Fruit fly (Drosophila melanogaster) whole organism, wandering third instar larva: ENCODE results near the gene Ptp61F.
A peak's percentile ranks its signal among the peaks of the same experiment; 100 is the strongest.

Experiments
- Abd-B ChIP-seq: fragments of >200 bp; optimal IDR thresholded peaks from 2 replicates; lab custom pipeline; 2017; ENCODE audit warnings: missing biosample characterization, missing genetic modification characterization
- CG32264 ChIP-seq: fragments of 200-800 bp; sonication (Bioruptor generic); optimal IDR thresholded peaks from 2 replicates; lab custom pipeline; 2016; ENCODE audit warnings: missing biosample characterization, missing genetic modification characterization
- CG9705 ChIP-seq: fragments of 200-800 bp; sonication (Bioruptor generic); optimal IDR thresholded peaks from 2 replicates; lab custom pipeline; 2018; ENCODE audit warnings: missing biosample characterization, mild to moderate bottlenecking, missing genetic modification characterization
- CrebA ChIP-seq: fragments of 200-800 bp; sonication (Bioruptor generic); optimal IDR thresholded peaks from 2 replicates; lab custom pipeline; 2016; ENCODE audit warnings: missing biosample characterization, mild to moderate bottlenecking, missing genetic modification characterization, borderline replicate concordance
- Dfd ChIP-seq: fragments of >200 bp; optimal IDR thresholded peaks from 2 replicates; lab custom pipeline; 2017; ENCODE audit warnings: missing biosample characterization, missing genetic modification characterization
- Dif ChIP-seq: fragments of 200-275, 200-300 bp; sonication (Bioruptor generic); optimal IDR thresholded peaks from 2 replicates; lab custom pipeline; 2018; ENCODE audit warnings: missing biosample characterization, missing genetic modification characterization; ENCODE audit not compliant: partially characterized antibody
- GATAd ChIP-seq: sonication (Bioruptor generic); optimal IDR thresholded peaks from 2 replicates; lab custom pipeline; 2016; ENCODE audit warnings: missing biosample characterization, missing genetic modification characterization
- HLH106 ChIP-seq: fragments of 200-800 bp; optimal IDR thresholded peaks from 3 replicates; lab custom pipeline; 2019; ENCODE audit warnings: missing biosample characterization, mild to moderate bottlenecking, missing genetic modification characterization, moderate library complexity
- Hnf4 ChIP-seq: fragments of 200-800 bp; sonication (Bioruptor generic); optimal IDR thresholded peaks from 2 replicates; lab custom pipeline; 2016; ENCODE audit warnings: missing biosample characterization, mild to moderate bottlenecking, missing genetic modification characterization
- Hr78 ChIP-seq: fragments of >200 bp; optimal IDR thresholded peaks from 2 replicates; lab custom pipeline; 2017; ENCODE audit warnings: missing biosample characterization, missing genetic modification characterization
- Hr83 ChIP-seq: fragments of 200-300 bp; sonication (Bioruptor generic); optimal IDR thresholded peaks from 2 replicates; lab custom pipeline; 2016; ENCODE audit warnings: missing biosample characterization, mild to moderate bottlenecking, missing genetic modification characterization, moderate library complexity; ENCODE audit not compliant: poor library complexity, severe bottlenecking
- Jra ChIP-seq: sonication (Bioruptor generic); optimal IDR thresholded peaks from 2 replicates; lab custom pipeline; 2016; ENCODE audit warnings: missing biosample characterization, missing genetic modification characterization
- Mio ChIP-seq: sonication (Bioruptor generic); optimal IDR thresholded peaks from 2 replicates; lab custom pipeline; 2016; ENCODE audit warnings: missing biosample characterization, missing genetic modification characterization
- Myc ChIP-seq: fragments of >200 bp; optimal IDR thresholded peaks from 2 replicates; lab custom pipeline; 2017
- N ChIP-seq: fragments of >200 bp; optimal IDR thresholded peaks from 2 replicates; lab custom pipeline; 2018; ENCODE audit warnings: missing biosample characterization, missing external identifiers, missing genetic modification characterization
- OdsH ChIP-seq: fragments of 200-800 bp; sonication (Bioruptor generic); optimal IDR thresholded peaks from 2 replicates; lab custom pipeline; 2016; ENCODE audit warnings: missing biosample characterization, mild to moderate bottlenecking, missing genetic modification characterization
- Rel ChIP-seq, 2 experiments: fragments of 200-800 bp; sonication (Bioruptor generic) in 1 of 2; optimal IDR thresholded peaks; 2 replicates in 1 of 2; 3 replicates in 1 of 2; lab custom pipeline; 2016 to 2019; ENCODE audit warnings: mild to moderate bottlenecking in 2 of 2, missing biosample characterization in 2 of 2, missing genetic modification characterization in 2 of 2, moderate library complexity in 1 of 2
- Sp1 ChIP-seq: fragments of 200-800 bp; sonication (Bioruptor generic); optimal IDR thresholded peaks from 3 replicates; lab custom pipeline; 2019; ENCODE audit warnings: missing biosample characterization, mild to moderate bottlenecking, missing genetic modification characterization, moderate library complexity
- Vsx2 ChIP-seq: fragments of 200-300, 225-300 bp; sonication (Bioruptor generic); optimal IDR thresholded peaks from 2 replicates; lab custom pipeline; 2018; ENCODE audit warnings: missing biosample characterization, missing genetic modification characterization; ENCODE audit not compliant: partially characterized antibody
- br ChIP-seq: fragments of 200-800 bp; sonication (Bioruptor generic); optimal IDR thresholded peaks from 2 replicates; lab custom pipeline; 2016; ENCODE audit warnings: missing biosample characterization, missing genetic modification characterization
- brk ChIP-seq: fragments of 200-800 bp; sonication (Bioruptor generic); optimal IDR thresholded peaks from 2 replicates; lab custom pipeline; 2016; ENCODE audit warnings: missing biosample characterization, mild to moderate bottlenecking, missing genetic modification characterization
- dl ChIP-seq, 2 experiments: fragments of 175-275, 200-275 bp in 1 of 2; fragments of 200-275 bp in 1 of 2; sonication (Bioruptor generic); optimal IDR thresholded peaks; lab custom pipeline; 2018; ENCODE audit warnings: mild to moderate bottlenecking in 2 of 2, missing biosample characterization in 2 of 2, missing genetic modification characterization in 2 of 2, moderate library complexity in 2 of 2; ENCODE audit not compliant: partially characterized antibody in 2 of 2, insufficient read depth in 1 of 2
- dmrt93B ChIP-seq: fragments of 200-800 bp; sonication (Bioruptor generic); optimal IDR thresholded peaks from 2 replicates; lab custom pipeline; 2018; ENCODE audit warnings: missing biosample characterization, mild to moderate bottlenecking, missing genetic modification characterization
- dsf ChIP-seq: sonication (Bioruptor generic); optimal IDR thresholded peaks from 2 replicates; lab custom pipeline; 2016; ENCODE audit warnings: missing biosample characterization, missing genetic modification characterization, borderline replicate concordance
- ey ChIP-seq: fragments of 200-800 bp; sonication (Bioruptor generic); optimal IDR thresholded peaks from 2 replicates; lab custom pipeline; 2016; ENCODE audit warnings: missing biosample characterization, missing genetic modification characterization
- foxo ChIP-seq, 2 experiments: fragments of 200-800 bp; sonication (Bioruptor generic); optimal IDR thresholded peaks; 2 replicates in 1 of 2; 3 replicates in 1 of 2; lab custom pipeline; 2016 to 2017; ENCODE audit warnings: missing biosample characterization in 2 of 2, missing genetic modification characterization in 2 of 2
- fru ChIP-seq: fragments of 200-800 bp; sonication (Bioruptor generic); optimal IDR thresholded peaks from 3 replicates; lab custom pipeline; 2016; ENCODE audit warnings: missing biosample characterization, mild to moderate bottlenecking, missing genetic modification characterization
- h ChIP-seq: fragments of 200-800 bp; sonication (Bioruptor generic); optimal IDR thresholded peaks from 3 replicates; lab custom pipeline; 2016; ENCODE audit warnings: missing biosample characterization, mild to moderate bottlenecking, missing genetic modification characterization
- jim ChIP-seq: fragments of 175-275, 200-325 bp; sonication (Bioruptor generic); optimal IDR thresholded peaks from 2 replicates; lab custom pipeline; 2016; ENCODE audit warnings: missing biosample characterization, mild to moderate bottlenecking, missing genetic modification characterization
- lola ChIP-seq: fragments of >200 bp; optimal IDR thresholded peaks from 2 replicates; lab custom pipeline; 2017; ENCODE audit warnings: missing biosample characterization, missing genetic modification characterization
- pan ChIP-seq: fragments of >200 bp; optimal IDR thresholded peaks from 2 replicates; lab custom pipeline; 2017
- psq ChIP-seq: fragments of 200-800 bp; sonication (Bioruptor generic); optimal IDR thresholded peaks from 3 replicates; lab custom pipeline; 2017; ENCODE audit warnings: missing biosample characterization, mild to moderate bottlenecking, missing genetic modification characterization, moderate library complexity
- rgr ChIP-seq: fragments of 200-800 bp; sonication (Bioruptor generic); optimal IDR thresholded peaks from 3 replicates; lab custom pipeline; 2016; ENCODE audit warnings: missing biosample characterization, mild to moderate bottlenecking, missing genetic modification characterization
- sage ChIP-seq: fragments of 200-800 bp; sonication (Bioruptor generic); optimal IDR thresholded peaks from 2 replicates; lab custom pipeline; 2016; ENCODE audit warnings: missing biosample characterization, mild to moderate bottlenecking, missing genetic modification characterization
- sv ChIP-seq: fragments of 200-800 bp; sonication (Bioruptor generic); optimal IDR thresholded peaks from 3 replicates; lab custom pipeline; 2016; ENCODE audit warnings: missing biosample characterization, missing genetic modification characterization
- tai ChIP-seq: sonication (Bioruptor generic); optimal IDR thresholded peaks from 2 replicates; lab custom pipeline; 2016; ENCODE audit warnings: missing biosample characterization, missing genetic modification characterization
- usp ChIP-seq: fragments of >200 bp; optimal IDR thresholded peaks from 2 replicates; lab custom pipeline; 2017; ENCODE audit warnings: missing biosample characterization, missing genetic modification characterization
- woc ChIP-seq: sonication (Bioruptor generic); optimal IDR thresholded peaks from 2 replicates; lab custom pipeline; 2016; ENCODE audit warnings: missing biosample characterization, mild to moderate bottlenecking, missing genetic modification characterization

The Ptp61F gene

DNA sequence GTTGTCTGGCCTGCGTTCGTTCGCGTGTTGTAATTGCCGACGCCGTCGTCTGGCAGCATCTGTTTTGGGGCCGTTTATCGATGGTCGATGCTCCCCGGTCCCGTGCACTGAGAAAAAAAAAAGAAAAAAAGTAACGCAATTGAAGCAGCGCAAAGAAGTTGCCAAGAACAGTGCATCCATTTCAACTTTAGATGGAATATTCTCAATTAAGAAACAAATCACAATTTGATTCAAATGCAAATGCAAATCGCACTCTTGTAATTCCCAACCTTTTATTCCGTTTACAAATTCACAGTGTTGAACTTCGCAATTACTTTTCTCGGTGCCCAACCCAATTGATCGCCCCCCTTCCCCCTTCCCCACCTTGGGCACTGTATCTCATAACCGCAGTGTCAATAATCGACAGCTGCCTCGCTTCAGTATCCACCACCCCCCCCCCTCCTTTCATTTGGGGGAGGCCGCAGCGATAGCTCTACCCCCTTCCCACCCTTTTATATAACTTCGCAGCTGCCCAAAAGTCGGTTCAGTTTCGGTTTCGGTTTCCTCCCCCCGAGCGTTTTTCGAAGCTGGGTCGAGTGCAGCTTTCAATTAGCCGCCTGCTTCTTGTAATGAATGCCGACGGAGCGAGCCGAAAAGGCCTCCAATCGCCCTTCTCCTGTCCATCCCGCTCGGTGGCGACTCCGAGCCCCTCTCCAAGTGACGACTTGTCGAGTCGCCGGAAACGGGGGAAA, 16.9 kb downstream of the Ptp61F start (continued):
- no peak for TF ChIP-seq CrebA (GFP tag; lab: Kevin White, UChicago)
- no peak for TF ChIP-seq sv (GFP tag; lab: Kevin White, UChicago)
- no peak for TF ChIP-seq Dif
- no peak for TF ChIP-seq GATAd (GFP tag; lab: Kevin White, UChicago)

DNA sequence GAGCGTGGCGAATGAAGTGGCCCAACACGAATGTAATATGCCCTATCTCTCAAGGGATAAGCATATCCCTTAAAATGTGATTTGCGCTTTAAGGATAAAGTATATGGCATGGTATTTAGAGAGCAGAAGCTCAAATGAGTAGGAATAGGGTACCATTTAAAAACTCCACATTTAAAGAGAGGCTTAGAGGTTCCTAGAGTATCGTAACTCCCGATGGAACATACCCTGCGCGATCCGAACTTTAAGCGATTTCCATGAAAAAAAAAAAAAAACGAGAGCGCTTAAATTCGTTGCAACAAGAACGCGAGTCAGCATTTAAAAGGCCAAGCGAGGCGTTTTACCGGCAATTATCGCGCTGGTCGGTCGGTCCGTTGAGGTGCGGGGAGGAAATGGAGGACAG, 17.8 kb downstream of the Ptp61F start:
- TF ChIP-seq Hr78 (no peak), dsf (GFP tag; lab: Kevin White, UChicago) (no peak), brk (GFP tag; lab: Kevin White, UChicago) (no peak), Myc (lab: Kevin White, UChicago) (no peak), psq (GFP tag; lab: Kevin White, UChicago) (peak; percentile 42), GATAd (GFP tag; lab: Kevin White, UChicago) (no peak), Dfd (GFP tag; lab: Kevin White, UChicago) (no peak), rgr (GFP tag; lab: Kevin White, UChicago) (peak; percentile 43), tai (no peak), jim (GFP tag; lab: Kevin White, UChicago) (no peak), br (GFP tag; lab: Kevin White, UChicago) (peak; percentile 28), lola (no peak), ey (GFP tag; lab: Kevin White, UChicago) (peak; percentile 60), HLH106 (peak; percentile 40), dmrt93B (peak; percentile 11), fru (GFP tag; lab: Kevin White, UChicago) (peak; percentile 70), Abd-B (GFP tag; lab: Kevin White, UChicago) (no peak), h (peak; percentile 61), N (GFP tag; lab: Kevin White, UChicago) (no peak), Jra (GFP tag; lab: Kevin White, UChicago) (no peak), woc (GFP tag; lab: Kevin White, UChicago) (peak; percentile 79), Mio (GFP tag; lab: Kevin White, UChicago) (no peak), Hr83 (GFP tag; lab: Kevin White, UChicago) (no peak), CG32264 (GFP tag; lab: Kevin White, UChicago) (no peak), pan (lab: Kevin White, UChicago) (no peak), dl (GFP tag; optimal IDR thresholded peaks at IDR 0.05; lab: Kevin White, UChicago; ENCODE audit: insufficient read depth in 1 of 2, partially characterized antibody in 2 of 2) (no peak), sage (GFP tag; lab: Kevin White, UChicago) (no peak), foxo (GFP tag; optimal IDR thresholded peaks at IDR 0.05; lab: Kevin White, UChicago) (peak in 1 of 2 experiments; percentile 73), Hnf4 (GFP tag; lab: Kevin White, UChicago) (peak; percentile 15), sv (GFP tag; lab: Kevin White, UChicago) (no peak), Rel (GFP tag; optimal IDR thresholded peaks at IDR 0.05; lab: Kevin White, UChicago) (no peak), Rel (tag; optimal IDR thresholded peaks at IDR 0.05; lab: Kevin White, UChicago) (no peak), CG9705 (GFP tag; lab: Kevin White, UChicago) (no peak), Vsx2 (GFP tag; lab: Kevin White, UChicago) (no peak), OdsH (peak; percentile 39), CrebA (GFP tag; lab: Kevin White, UChicago) (no peak), Sp1 (peak; percentile 47), Dif (no peak), usp (GFP tag; lab: Kevin White, UChicago) (no peak)
